Fruit fly (Drosophila melanogaster) whole organism, prepupa: ENCODE measurements around the gene CG13721.

Source experiments
- Blimp-1 ChIP-seq: fragments of 200-800 bp; sonication (Bioruptor generic); optimal IDR thresholded peaks from 3 replicates; lab custom pipeline; 2017; ENCODE audit warnings: missing biosample characterization, missing genetic modification characterization, mild to moderate bottlenecking, moderate library complexity, missing genetic modification reagents
- CG11294 ChIP-seq: fragments of 200-800 bp; sonication (Bioruptor generic); IDR thresholded peaks from 2 replicates; pipeline ENCODE4 v1.3.6; 2022; ENCODE audit warnings: missing biosample characterization, missing genetic modification characterization
- CG11762 ChIP-seq: fragments of 200-800 bp; sonication (Bioruptor generic); optimal IDR thresholded peaks from 3 replicates; lab custom pipeline; 2016; ENCODE audit warnings: missing biosample characterization, missing genetic modification characterization; ENCODE audit not compliant: insufficient read depth
- CG15336 ChIP-seq: fragments of 200-800 bp; sonication (Bioruptor generic); IDR thresholded peaks from 2 replicates; pipeline ENCODE4 v1.3.6; 2022; ENCODE audit warnings: missing biosample characterization, missing genetic modification characterization
- CG16779 ChIP-seq: fragments of 200-800 bp; sonication (Bioruptor generic); optimal IDR thresholded peaks from 3 replicates; lab custom pipeline; 2017; ENCODE audit warnings: missing biosample characterization, mild to moderate bottlenecking, missing genetic modification characterization
- CG3032 ChIP-seq: fragments of 200-800 bp; optimal IDR thresholded peaks from 2 replicates; lab custom pipeline; 2019; ENCODE audit warnings: missing biosample characterization, mild to moderate bottlenecking, missing genetic modification characterization, moderate library complexity
- CG31627 ChIP-seq: fragments of 200-800 bp; sonication (Bioruptor generic); optimal IDR thresholded peaks from 3 replicates; lab custom pipeline; 2016; ENCODE audit warnings: missing biosample characterization, missing genetic modification characterization
- CG32006 ChIP-seq: fragments of 200-800 bp; sonication (Bioruptor generic); optimal IDR thresholded peaks from 3 replicates; lab custom pipeline; 2017; ENCODE audit warnings: missing biosample characterization, mild to moderate bottlenecking, missing genetic modification characterization
- CG34406 ChIP-seq: fragments of 200-800 bp; sonication (Bioruptor generic); optimal IDR thresholded peaks from 3 replicates; lab custom pipeline; 2016; ENCODE audit warnings: missing biosample characterization, missing genetic modification characterization
- CG4318 ChIP-seq: fragments of 200-800 bp; sonication (Bioruptor generic); optimal IDR thresholded peaks from 3 replicates; lab custom pipeline; 2017; ENCODE audit warnings: missing biosample characterization, mild to moderate bottlenecking, missing genetic modification characterization
- CG6792 ChIP-seq: fragments of 200-800 bp; sonication (Bioruptor generic); optimal IDR thresholded peaks from 3 replicates; lab custom pipeline; 2016; ENCODE audit warnings: missing biosample characterization, missing genetic modification characterization
- CG6808 ChIP-seq: fragments of 200-800 bp; sonication (Bioruptor generic); optimal IDR thresholded peaks from 3 replicates; lab custom pipeline; 2017; ENCODE audit warnings: missing biosample characterization, missing genetic modification characterization, mild to moderate bottlenecking, moderate library complexity, missing genetic modification reagents
- CG6854 ChIP-seq: fragments of 200-800 bp; sonication (Bioruptor generic); optimal IDR thresholded peaks from 2 replicates; lab custom pipeline; 2017; ENCODE audit warnings: missing biosample characterization, mild to moderate bottlenecking, missing genetic modification characterization
- CG7368 ChIP-seq: fragments of 200-800 bp; sonication (Bioruptor generic); optimal IDR thresholded peaks from 3 replicates; lab custom pipeline; 2016; ENCODE audit warnings: missing biosample characterization, missing genetic modification characterization
- CG9139 ChIP-seq: fragments of 200-800 bp; sonication (Bioruptor generic); optimal IDR thresholded peaks from 3 replicates; lab custom pipeline; 2017; ENCODE audit warnings: missing biosample characterization, mild to moderate bottlenecking, missing genetic modification characterization
- Gug ChIP-seq: fragments of 200-800 bp; sonication (Bioruptor generic); IDR thresholded peaks from 2 replicates; pipeline ENCODE4 v1.3.6; 2022; ENCODE audit warnings: missing biosample characterization, missing genetic modification characterization
- Hr38 ChIP-seq: sonication (Bioruptor generic); optimal IDR thresholded peaks from 2 replicates; lab custom pipeline; 2016; ENCODE audit warnings: missing biosample characterization, missing genetic modification characterization
- Hr39 ChIP-seq: fragments of 200-800 bp; sonication (Bioruptor generic); optimal IDR thresholded peaks from 2 replicates; lab custom pipeline; 2016; ENCODE audit warnings: missing biosample characterization, missing genetic modification characterization
- Hr4 ChIP-seq: fragments of 200-800 bp; sonication (Bioruptor generic); optimal IDR thresholded peaks from 3 replicates; lab custom pipeline; 2016; ENCODE audit warnings: missing biosample characterization, missing genetic modification characterization
- Lpt ChIP-seq: fragments of 200-800 bp; sonication (Bioruptor generic); optimal IDR thresholded peaks from 3 replicates; lab custom pipeline; 2016; ENCODE audit warnings: missing biosample characterization, missing genetic modification characterization
- Smox ChIP-seq: fragments of 200-800 bp; sonication (Bioruptor generic); optimal IDR thresholded peaks from 3 replicates; lab custom pipeline; 2016; ENCODE audit warnings: missing biosample characterization, missing genetic modification characterization
- Sox14 ChIP-seq: fragments of 200-800 bp; sonication (Bioruptor generic); optimal IDR thresholded peaks from 3 replicates; lab custom pipeline; 2016; ENCODE audit warnings: missing biosample characterization, missing genetic modification characterization
- Sox15 ChIP-seq: fragments of 200-800 bp; sonication (Bioruptor generic); optimal IDR thresholded peaks from 3 replicates; lab custom pipeline; 2016; ENCODE audit warnings: missing biosample characterization, missing genetic modification characterization
- achi ChIP-seq: fragments of 200-800 bp; sonication (Bioruptor generic); optimal IDR thresholded peaks from 3 replicates; lab custom pipeline; 2016; ENCODE audit warnings: missing biosample characterization, missing genetic modification characterization
- acj6 ChIP-seq: fragments of 200-800 bp; sonication (Bioruptor generic); optimal IDR thresholded peaks from 3 replicates; lab custom pipeline; 2016; ENCODE audit warnings: missing biosample characterization, missing genetic modification characterization
- cyc ChIP-seq: fragments of 200-800 bp; sonication (Bioruptor generic); optimal IDR thresholded peaks from 3 replicates; lab custom pipeline; 2016; ENCODE audit warnings: missing biosample characterization, missing genetic modification characterization
- dac ChIP-seq: fragments of 200-800 bp; sonication (Bioruptor generic); optimal IDR thresholded peaks from 2 replicates; lab custom pipeline; 2017; ENCODE audit warnings: missing biosample characterization, mild to moderate bottlenecking, missing genetic modification characterization
- dsx ChIP-seq: fragments of 200-800 bp; optimal IDR thresholded peaks from 3 replicates; lab custom pipeline; 2019; ENCODE audit warnings: missing biosample characterization, mild to moderate bottlenecking, missing genetic modification characterization, moderate library complexity; ENCODE audit not compliant: poor library complexity, severe bottlenecking
- esn ChIP-seq: fragments of 200-800 bp; sonication (Bioruptor generic); optimal IDR thresholded peaks from 2 replicates; lab custom pipeline; 2016; ENCODE audit warnings: missing biosample characterization, mild to moderate bottlenecking, missing genetic modification characterization, moderate library complexity
- fd59A ChIP-seq: fragments of 200-800 bp; sonication (Bioruptor generic); optimal IDR thresholded peaks from 2 replicates; lab custom pipeline; 2017; ENCODE audit warnings: missing biosample characterization, mild to moderate bottlenecking, missing genetic modification characterization, missing genetic modification reagents
- lz ChIP-seq: fragments of 200-800 bp; sonication (Bioruptor generic); optimal IDR thresholded peaks from 3 replicates; lab custom pipeline; 2016; ENCODE audit warnings: missing biosample characterization, missing genetic modification characterization
- net ChIP-seq: fragments of 200-800 bp; sonication (Bioruptor generic); optimal IDR thresholded peaks from 3 replicates; lab custom pipeline; 2016; ENCODE audit warnings: missing biosample characterization, missing genetic modification characterization
- pdm3 ChIP-seq: fragments of 200-800 bp; sonication (Bioruptor generic); optimal IDR thresholded peaks from 3 replicates; lab custom pipeline; 2016; ENCODE audit warnings: missing biosample characterization, missing genetic modification characterization
- salr ChIP-seq, 2 experiments: fragments of 200-800 bp; sonication (Bioruptor generic); optimal IDR thresholded peaks; 3 replicates each; lab custom pipeline; 2016 to 2018; ENCODE audit warnings: missing biosample characterization in 2 of 2, missing genetic modification characterization in 2 of 2, mild to moderate bottlenecking in 1 of 2
- spab ChIP-seq: fragments of 200-800 bp; sonication (Bioruptor generic); optimal IDR thresholded peaks from 2 replicates; lab custom pipeline; 2017; ENCODE audit warnings: missing biosample characterization, mild to moderate bottlenecking, missing genetic modification characterization, missing genetic modification reagents
- svp ChIP-seq: fragments of 200-800 bp; sonication (Bioruptor generic); peaks from one replicate; lab custom pipeline; 2016; ENCODE audit warnings: missing biosample characterization, missing genetic modification characterization
- vri ChIP-seq: fragments of 200-800 bp; sonication (Bioruptor generic); optimal IDR thresholded peaks from 3 replicates; lab custom pipeline; 2016; ENCODE audit warnings: missing biosample characterization, mild to moderate bottlenecking, missing genetic modification characterization

CG13721 gene

dm6 chr3L:4482509-4482908 is 15.1 kb downstream of the CG13721 start, which contains the start of gene CG11350:
Gene CG11350 (plus strand): TSS chr3L:4482809.
- TF ChIP-seq salr (GFP tag; optimal IDR thresholded peaks at IDR 0.05; lab: Kevin White, UChicago) (no peak), CG9139 (GFP tag; lab: Kevin White, UChicago) (no peak), svp (GFP tag; lab: Kevin White, UChicago) (no peak), CG6808 (GFP tag; lab: Kevin White, UChicago) (no peak), Blimp-1 (no peak), Gug (no peak), Smox (GFP tag; lab: Kevin White, UChicago) (no peak), fd59A (no peak), dac (no peak), lz (GFP tag; lab: Kevin White, UChicago) (no peak), CG31627 (GFP tag; lab: Kevin White, UChicago) (no peak), Lpt (GFP tag; lab: Kevin White, UChicago) (no peak), vri (GFP tag; lab: Kevin White, UChicago) (no peak), pdm3 (GFP tag; lab: Kevin White, UChicago) (no peak), CG3032 (tag; lab: Kevin White, UChicago) (no peak), CG4318 (GFP tag; lab: Kevin White, UChicago) (no peak), CG7368 (GFP tag; lab: Kevin White, UChicago) (no peak), acj6 (GFP tag; lab: Kevin White, UChicago) (no peak), CG34406 (GFP tag; lab: Kevin White, UChicago) (no peak), CG6854 (no peak)

- TF ChIP-seq CG6854 (no peak), esn (GFP tag; lab: Kevin White, UChicago) (no peak), CG4318 (GFP tag; lab: Kevin White, UChicago) (no peak), CG11762 (no peak), vri (GFP tag; lab: Kevin White, UChicago) (no peak), CG11294 (no peak), CG32006 (GFP tag; lab: Kevin White, UChicago) (no peak), Hr4 (no peak), cyc (GFP tag; lab: Kevin White, UChicago) (no peak), achi (no peak), Gug (no peak), Smox (GFP tag; lab: Kevin White, UChicago) (no peak), Hr39 (no peak), CG15336 (GFP tag; lab: Robert Waterston, UW) (no peak), net (GFP tag; lab: Kevin White, UChicago) (no peak)
Measured at dm6 chr3L:4480764-4481163, 16.8 kb downstream of the CG13721 start.

- TF ChIP-seq pdm3 (GFP tag; lab: Kevin White, UChicago) (no peak), Sox14 (GFP tag; lab: Kevin White, UChicago) (no peak), svp (GFP tag; lab: Kevin White, UChicago) (no peak), CG16779 (tag; lab: Kevin White, UChicago) (no peak), net (GFP tag; lab: Kevin White, UChicago) (no peak), spab (no peak), esn (GFP tag; lab: Kevin White, UChicago) (no peak), Sox15 (GFP tag; lab: Kevin White, UChicago) (no peak), CG6854 (no peak), CG15336 (GFP tag; lab: Robert Waterston, UW) (no peak), Lpt (GFP tag; lab: Kevin White, UChicago) (no peak), CG32006 (GFP tag; lab: Kevin White, UChicago) (no peak), CG6792 (GFP tag; lab: Kevin White, UChicago) (no peak), Hr4 (no peak), dsx (no peak), cyc (GFP tag; lab: Kevin White, UChicago) (no peak), Hr38 (no peak), Smox (GFP tag; lab: Kevin White, UChicago) (no peak), Blimp-1 (no peak), Gug (no peak)
Measured at dm6 chr3L:4479938-4480337, 17.6 kb downstream of the CG13721 start, which contains the start of gene CG7465. Gene CG7465 (plus strand): TSS chr3L:4480283.
